Worm (Caenorhabditis elegans) whole organism, late embryonic: ENCODE results near the gene ZK688.10.

Experiments used
- C08G9.2 ChIP-seq: sonication (generic microtip); optimal IDR thresholded peaks from 2 replicates; lab custom pipeline; 2016; ENCODE audit warnings: mild to moderate bottlenecking, missing genetic modification characterization, moderate library complexity, missing compliant biosample characterization
- F13H6.1 ChIP-seq: sonication (generic microtip); optimal IDR thresholded peaks from 2 replicates; lab custom pipeline; 2016; ENCODE audit warnings: missing genetic modification characterization, missing compliant biosample characterization
- K09A11.1 ChIP-seq: sonication (generic microtip); optimal IDR thresholded peaks from 2 replicates; lab custom pipeline; 2017; ENCODE audit warnings: antibody characterized with exemption, mild to moderate bottlenecking, missing genetic modification characterization, missing compliant biosample characterization; ENCODE audit not compliant: insufficient read depth
- Y22D7AL.16 ChIP-seq: sonication (generic microtip); optimal IDR thresholded peaks from 2 replicates; lab custom pipeline; 2016; ENCODE audit warnings: missing genetic modification characterization, missing compliant biosample characterization
- ama-1 ChIP-seq: fragments of 150-350 bp; optimal IDR thresholded peaks from 2 replicates; lab custom pipeline; 2014
- ceh-14 ChIP-seq: sonication (generic microtip); optimal IDR thresholded peaks from 2 replicates; lab custom pipeline; 2016; ENCODE audit warnings: missing genotype, missing genetic modification characterization, missing compliant biosample characterization
- ceh-18 ChIP-seq: sonication (generic microtip); optimal IDR thresholded peaks from 2 replicates; lab custom pipeline; 2016; ENCODE audit warnings: missing genetic modification characterization, missing compliant biosample characterization
- ceh-19 ChIP-seq: fragments of 200-800 bp; sonication (Bioruptor generic); optimal IDR thresholded peaks from 2 replicates; lab custom pipeline; 2018; ENCODE audit warnings: mild to moderate bottlenecking, missing genetic modification characterization, missing compliant biosample characterization
- ceh-30 ChIP-seq: fragments of 150-350 bp; optimal IDR thresholded peaks from 2 replicates; lab custom pipeline; 2014; ENCODE audit warnings: missing biosample characterization, missing genetic modification characterization
- ceh-34 ChIP-seq: sonication (generic microtip); optimal IDR thresholded peaks from 2 replicates; lab custom pipeline; 2016; ENCODE audit warnings: mild to moderate bottlenecking, missing genetic modification characterization, missing compliant biosample characterization
- che-1 ChIP-seq: sonication (generic microtip); optimal IDR thresholded peaks from 2 replicates; lab custom pipeline; 2016; ENCODE audit warnings: mild to moderate bottlenecking, missing genetic modification characterization, missing compliant biosample characterization
- dmd-4 ChIP-seq: sonication (generic microtip); optimal IDR thresholded peaks from 2 replicates; lab custom pipeline; 2016; ENCODE audit warnings: borderline replicate concordance, missing genetic modification characterization, missing compliant biosample characterization
- ets-4 ChIP-seq: sonication (generic microtip); optimal IDR thresholded peaks from 2 replicates; lab custom pipeline; 2016; ENCODE audit warnings: missing genetic modification characterization, missing compliant biosample characterization
- eyg-1 ChIP-seq: sonication (generic microtip); optimal IDR thresholded peaks from 2 replicates; lab custom pipeline; 2016; ENCODE audit warnings: missing genotype, missing genetic modification characterization, missing compliant biosample characterization
- fax-1 ChIP-seq: sonication (generic microtip); optimal IDR thresholded peaks from 2 replicates; lab custom pipeline; 2016; ENCODE audit warnings: missing genotype, missing genetic modification characterization, missing compliant biosample characterization
- fkh-10 ChIP-seq: fragments of 150-350 bp; optimal IDR thresholded peaks from 2 replicates; lab custom pipeline; 2014; ENCODE audit warnings: missing biosample characterization, missing genetic modification reagents, missing genetic modification characterization
- fkh-6 ChIP-seq: sonication (generic microtip); optimal IDR thresholded peaks from 2 replicates; lab custom pipeline; 2016; ENCODE audit warnings: missing genetic modification characterization, missing compliant biosample characterization
- hlh-30 ChIP-seq: sonication (generic microtip); optimal IDR thresholded peaks from 2 replicates; lab custom pipeline; 2017; ENCODE audit warnings: antibody characterized with exemption, missing genetic modification characterization, missing compliant biosample characterization; ENCODE audit not compliant: insufficient read depth
- hlh-8 ChIP-seq: sonication (generic microtip); optimal IDR thresholded peaks from 2 replicates; lab custom pipeline; 2016; ENCODE audit warnings: missing genotype, missing genetic modification characterization, missing compliant biosample characterization
- lin-11 ChIP-seq: fragments of 200-800 bp; sonication (Bioruptor generic); optimal IDR thresholded peaks from 2 replicates; lab custom pipeline; 2018; ENCODE audit warnings: mild to moderate bottlenecking, missing genetic modification characterization, missing compliant biosample characterization
- nhr-232 ChIP-seq: sonication (generic microtip); optimal IDR thresholded peaks from 2 replicates; lab custom pipeline; 2016; ENCODE audit warnings: missing genetic modification characterization, missing compliant biosample characterization
- odd-2 ChIP-seq: sonication (generic microtip); optimal IDR thresholded peaks from 2 replicates; lab custom pipeline; 2017; ENCODE audit warnings: antibody characterized with exemption, mild to moderate bottlenecking, missing genetic modification characterization, missing compliant biosample characterization
- pag-3 ChIP-seq: sonication (generic microtip); optimal IDR thresholded peaks from 2 replicates; lab custom pipeline; 2016; ENCODE audit warnings: missing compliant biosample characterization, missing genetic modification characterization, borderline replicate concordance
- pax-1 ChIP-seq: fragments of 150-350 bp; optimal IDR thresholded peaks from 2 replicates; lab custom pipeline; 2014; ENCODE audit warnings: missing biosample characterization, missing genetic modification characterization
- pha-4 ChIP-seq: fragments of 150-350 bp; optimal IDR thresholded peaks from 2 replicates; lab custom pipeline; 2018; ENCODE audit warnings: missing biosample characterization, missing genetic modification reagents, missing genetic modification characterization
- pqm-1 ChIP-seq: sonication (generic microtip); optimal IDR thresholded peaks from 2 replicates; lab custom pipeline; 2016; ENCODE audit warnings: missing genetic modification characterization, missing compliant biosample characterization
- pros-1 ChIP-seq: fragments of 150-350 bp; optimal IDR thresholded peaks from 2 replicates; lab custom pipeline; 2014; ENCODE audit warnings: missing biosample characterization, missing genetic modification reagents, missing genetic modification characterization
- rnt-1 ChIP-seq: sonication (generic microtip); optimal IDR thresholded peaks from 2 replicates; lab custom pipeline; 2016; ENCODE audit warnings: missing genetic modification characterization, missing compliant biosample characterization
- sdc-2 ChIP-seq: sonication (generic microtip); optimal IDR thresholded peaks from 2 replicates; lab custom pipeline; 2016; ENCODE audit warnings: missing genotype, missing genetic modification characterization, missing compliant biosample characterization
- sox-4 ChIP-seq: sonication (generic microtip); optimal IDR thresholded peaks from 2 replicates; lab custom pipeline; 2017; ENCODE audit warnings: mild to moderate bottlenecking, missing genetic modification characterization, inconsistent platforms, missing compliant biosample characterization
- tbx-2 ChIP-seq: sonication (generic microtip); optimal IDR thresholded peaks from 2 replicates; lab custom pipeline; 2016; ENCODE audit warnings: missing genetic modification characterization, missing compliant biosample characterization
- ttx-3 ChIP-seq: sonication (generic microtip); optimal IDR thresholded peaks from 2 replicates; lab custom pipeline; 2016; ENCODE audit warnings: missing genetic modification reagents, missing genetic modification characterization, missing compliant biosample characterization
- unc-3 ChIP-seq, 2 experiments: fragments of 200-800 bp in 1 of 2; sonication (Bioruptor generic) in 1 of 2; sonication (generic microtip) in 1 of 2; conservative IDR thresholded peaks in 1 of 2; optimal IDR thresholded peaks in 1 of 2; 2 replicates each; pipeline versions ENCODE4 v1.3.6 to Lab custom; 2016 to 2022; ENCODE audit warnings: missing compliant biosample characterization in 2 of 2, missing genetic modification characterization in 2 of 2, missing genetic modification reagents in 1 of 2
- unc-55 ChIP-seq: sonication (generic microtip); optimal IDR thresholded peaks from 2 replicates; lab custom pipeline; 2017; ENCODE audit warnings: missing biosample characterization, missing genetic modification reagents, missing genetic modification characterization
- ztf-16 ChIP-seq: sonication (generic microtip); optimal IDR thresholded peaks from 2 replicates; lab custom pipeline; 2017; ENCODE audit warnings: missing genetic modification characterization, missing compliant biosample characterization

ZK688.10 gene

DNA sequence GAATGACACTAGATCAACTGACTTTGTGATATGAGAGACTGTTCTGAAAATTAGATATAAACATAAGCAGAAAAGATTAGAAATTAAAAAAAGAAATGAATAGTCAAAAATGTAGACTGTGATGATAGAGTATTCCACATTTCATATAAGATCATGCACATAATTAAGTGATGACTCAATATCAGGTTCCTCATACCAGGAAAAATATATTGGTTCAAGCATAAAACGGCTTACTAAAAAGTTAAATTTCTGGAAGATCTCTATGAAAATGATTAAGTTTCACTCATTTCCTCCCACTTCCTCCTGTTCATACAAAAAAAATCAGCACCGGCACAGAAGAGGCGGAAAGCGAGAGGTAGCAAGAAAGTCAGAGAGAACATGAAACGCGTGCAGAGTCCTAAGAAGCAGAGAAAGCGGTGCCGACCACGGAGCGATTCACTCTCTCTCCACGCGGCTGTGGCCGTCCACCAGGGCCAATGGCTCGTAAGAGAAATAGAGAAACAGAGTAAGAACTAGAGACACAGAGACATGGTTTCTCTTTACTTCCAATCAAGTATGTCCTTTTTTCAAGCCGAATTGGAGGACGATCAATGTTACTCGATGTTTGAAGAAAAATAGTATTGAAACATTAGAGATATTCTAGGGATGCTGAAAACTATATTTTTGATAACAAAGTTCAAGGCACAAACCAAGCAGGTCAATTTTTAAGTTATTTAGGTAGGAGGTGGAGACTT is 5.1 kb downstream of the ZK688.10 start, which contains the start of the genes ZK688.5 and fahd-1 (continued):
- TF ChIP-seq ceh-34 (tag; lab: Kevin White, UChicago) (peak; percentile 80), pros-1 (tag; lab: Kevin White, UChicago) (no peak), tbx-2 (tag; lab: Kevin White, UChicago) (peak; percentile 63), ceh-18 (peak; percentile 79), lin-11 (tag; lab: Kevin White, UChicago) (no peak), hlh-8 (no peak), unc-55 (GFP tag; lab: Kevin White, UChicago) (peak; percentile 66), pax-1 (no peak), ztf-16 (tag; lab: Kevin White, UChicago) (no peak), pqm-1 (tag; lab: Kevin White, UChicago) (no peak), che-1 (no peak), sdc-2 (tag; lab: Kevin White, UChicago) (no peak), hlh-30 (peak; percentile 61), fkh-6 (tag; lab: Kevin White, UChicago) (no peak), C08G9.2 (no peak), ttx-3 (no peak), ceh-14 (peak; percentile 36)

ce11 chrIII:7889036-7889435 is 7.8 kb downstream of the ZK688.10 start:
- TF ChIP-seq odd-2 (tag; lab: Kevin White, UChicago) = no peak
- TF ChIP-seq ceh-14 = no peak
- TF ChIP-seq fkh-10 (GFP tag; lab: Kevin White, UChicago) = no peak
- TF ChIP-seq eyg-1 (tag; lab: Kevin White, UChicago) = no peak
- no peak for TF ChIP-seq Y22D7AL.16 (tag; lab: Kevin White, UChicago)
- no peak for TF ChIP-seq pha-4 (tag; lab: Kevin White, UChicago)
- no peak for TF ChIP-seq pag-3
- TF ChIP-seq ceh-30 = no peak
- TF ChIP-seq nhr-232 (tag; lab: Kevin White, UChicago) = no peak
- TF ChIP-seq ceh-19 (GFP tag; lab: Kevin White, UChicago) = no peak
- TF ChIP-seq ets-4 (tag; lab: Kevin White, UChicago) = no peak
- no peak for TF ChIP-seq ztf-16 (tag; lab: Kevin White, UChicago)
- no peak for TF ChIP-seq sox-4
- no peak for TF ChIP-seq pros-1 (tag; lab: Kevin White, UChicago)
- TF ChIP-seq ceh-34 (tag; lab: Kevin White, UChicago) = no peak

- TF ChIP-seq pax-1 (no peak), fax-1 (tag; lab: Kevin White, UChicago) (no peak)
- TF ChIP-seq, all 69 proteins: peak for 0
These were observed 12.0 kb downstream of the ZK688.10 start, which contains the start of gene ZK688.11 for ce11 chrIII:7884863-7885262. Gene ZK688.11 (minus strand): TSS chrIII:7884963.

ce11 chrIII:7882900-7883299 is 13.9 kb downstream of the ZK688.10 start, which contains the start of gene ZK688.9:
Gene ZK688.9 (minus strand): TSS chrIII:7883000.
- no peak for TF ChIP-seq lin-11 (tag; lab: Kevin White, UChicago)
- TF ChIP-seq dmd-4 (tag; lab: Kevin White, UChicago) = no peak
- no peak for TF ChIP-seq ama-1 (lab: Kevin White, UChicago)
- no peak for TF ChIP-seq unc-3 (GFP tag; conservative IDR thresholded peaks at IDR 0.05; lab: Robert Waterston, UW)
- TF ChIP-seq unc-3 (tag; optimal IDR thresholded peaks at IDR 0.05; lab: Kevin White, UChicago) = no peak
- no peak for TF ChIP-seq Y22D7AL.16 (tag; lab: Kevin White, UChicago)
- no peak for TF ChIP-seq sox-4
- no peak for TF ChIP-seq fkh-10 (GFP tag; lab: Kevin White, UChicago)
- no peak for TF ChIP-seq pax-1

- TF ChIP-seq F13H6.1 (tag; lab: Kevin White, UChicago) (no peak), rnt-1 (tag; lab: Kevin White, UChicago) (peak; percentile 46), unc-55 (GFP tag; lab: Kevin White, UChicago) (peak; percentile 72), ceh-18 (peak; percentile 75), pha-4 (tag; lab: Kevin White, UChicago) (no peak), K09A11.1 (tag; lab: Kevin White, UChicago) (no peak)
- TF ChIP-seq, all 69 proteins: peak for 3
These were observed 16.6 kb downstream of the ZK688.10 start for ce11 chrIII:7880132-7880715.
